Worm (Caenorhabditis elegans) whole organism, late embryonic: ENCODE results near the gene nlp-46.

Source experiments
- T23F11.4 ChIP-seq: fragments of 200-800 bp; sonication (Bioruptor generic); optimal IDR thresholded peaks from 2 replicates; lab custom pipeline; 2018; ENCODE audit warnings: mild to moderate bottlenecking, missing genetic modification characterization, missing compliant biosample characterization
- ama-1 ChIP-seq: fragments of 150-350 bp; optimal IDR thresholded peaks from 2 replicates; lab custom pipeline; 2014
- ceh-18 ChIP-seq: sonication (generic microtip); optimal IDR thresholded peaks from 2 replicates; lab custom pipeline; 2016; ENCODE audit warnings: missing genetic modification characterization, missing compliant biosample characterization
- ceh-2 ChIP-seq: sonication (generic microtip); optimal IDR thresholded peaks from 2 replicates; lab custom pipeline; 2016; ENCODE audit warnings: missing genotype, missing genetic modification characterization, missing compliant biosample characterization
- elt-2 ChIP-seq: sonication (generic microtip); optimal IDR thresholded peaks from 2 replicates; lab custom pipeline; 2016; ENCODE audit warnings: missing genetic modification reagents, missing genetic modification characterization, missing compliant biosample characterization
- fkh-6 ChIP-seq: sonication (generic microtip); optimal IDR thresholded peaks from 2 replicates; lab custom pipeline; 2016; ENCODE audit warnings: missing genetic modification characterization, missing compliant biosample characterization
- hlh-13 ChIP-seq: fragments of 200-800 bp; sonication (Bioruptor generic); optimal IDR thresholded peaks from 2 replicates; lab custom pipeline; 2018; ENCODE audit warnings: mild to moderate bottlenecking, missing genetic modification characterization, missing compliant biosample characterization
- hlh-15 ChIP-seq: sonication (generic microtip); optimal IDR thresholded peaks from 2 replicates; lab custom pipeline; 2016; ENCODE audit warnings: missing genetic modification characterization, missing compliant biosample characterization
- nhr-11 ChIP-seq: fragments of 150-350 bp; optimal IDR thresholded peaks from 2 replicates; lab custom pipeline; 2014; ENCODE audit warnings: missing biosample characterization, missing genetic modification characterization
- pha-4 ChIP-seq: fragments of 150-350 bp; optimal IDR thresholded peaks from 2 replicates; lab custom pipeline; 2018; ENCODE audit warnings: missing biosample characterization, missing genetic modification reagents, missing genetic modification characterization

DNA sequence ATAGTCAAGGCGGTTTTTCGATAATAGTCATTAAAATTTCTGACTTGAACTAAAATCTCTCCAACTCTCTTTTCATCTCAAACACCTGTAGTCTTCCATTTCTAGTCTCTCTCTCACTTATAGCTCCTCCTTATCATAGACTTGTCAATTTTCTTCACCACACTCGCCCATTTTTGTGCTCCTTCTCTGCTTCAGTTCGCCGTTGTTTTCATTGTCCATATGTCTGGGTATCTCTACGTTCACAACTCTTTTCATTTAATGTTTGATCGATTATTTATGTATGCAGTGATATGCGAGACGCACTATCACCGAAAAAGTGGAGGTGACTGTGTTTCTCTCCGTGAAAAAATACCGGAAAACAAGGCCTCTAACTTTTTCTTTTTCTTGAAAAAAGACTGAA, 38.3 kb downstream of the nlp-46 start:
- no peak for TF ChIP-seq fkh-6 (tag; lab: Kevin White, UChicago)
- no peak for TF ChIP-seq ama-1 (lab: Kevin White, UChicago)
- no peak for TF ChIP-seq hlh-15
- no peak for TF ChIP-seq ceh-18 (tag; lab: Kevin White, UChicago)
- TF ChIP-seq T23F11.4 (GFP tag; lab: Kevin White, UChicago) = no peak
- no peak for TF ChIP-seq pha-4 (tag; lab: Kevin White, UChicago)
- peak; percentile 32 for TF ChIP-seq elt-2 (tag; lab: Kevin White, UChicago)
- no peak for TF ChIP-seq hlh-13 (GFP tag; lab: Kevin White, UChicago)
- no peak for TF ChIP-seq nhr-11 (tag; lab: Kevin White, UChicago)
- TF ChIP-seq ceh-2 = no peak
